Fruit fly (Drosophila melanogaster): ENCODE results near the gene CG33630.

DNA sequence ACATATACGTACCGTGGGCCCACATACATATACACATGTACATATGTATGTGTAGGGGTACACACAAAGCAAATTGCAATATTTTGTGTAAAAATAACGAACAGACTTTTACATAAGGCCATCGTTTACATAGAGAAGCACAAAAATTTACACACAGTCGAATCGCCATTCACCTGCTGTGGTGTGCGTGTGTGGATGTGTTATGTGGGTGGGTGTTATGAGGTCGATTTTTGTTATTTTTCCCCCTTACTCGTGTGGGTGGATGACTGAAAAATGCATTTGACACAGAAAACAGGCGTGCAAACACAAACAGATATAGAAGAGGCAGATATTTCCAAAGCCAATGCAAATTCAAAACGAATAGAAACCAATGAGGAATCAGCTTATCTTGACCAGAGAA is 32.6 kb downstream of the CG33630 start:
- TF ChIP-seq HLH4C (GFP tag; IDR thresholded peaks at IDR 0.05; ENCODE audit: partially characterized antibody), result no peak
- TF ChIP-seq CG10321 (GFP tag; IDR thresholded peaks at IDR 0.05), result no peak
- no peak for TF ChIP-seq CG1024 (GFP tag; IDR thresholded peaks at IDR 0.05)
- TF ChIP-seq disco-r (GFP tag; optimal IDR thresholded peaks at IDR 0.05), result no peak
- TF ChIP-seq Atf3 (GFP tag; optimal IDR thresholded peaks at IDR 0.05), result no peak

All from whole organism, embryonic.